Fruit fly (Drosophila melanogaster): ENCODE measurements around the gene ey.

ey gene

DNA sequence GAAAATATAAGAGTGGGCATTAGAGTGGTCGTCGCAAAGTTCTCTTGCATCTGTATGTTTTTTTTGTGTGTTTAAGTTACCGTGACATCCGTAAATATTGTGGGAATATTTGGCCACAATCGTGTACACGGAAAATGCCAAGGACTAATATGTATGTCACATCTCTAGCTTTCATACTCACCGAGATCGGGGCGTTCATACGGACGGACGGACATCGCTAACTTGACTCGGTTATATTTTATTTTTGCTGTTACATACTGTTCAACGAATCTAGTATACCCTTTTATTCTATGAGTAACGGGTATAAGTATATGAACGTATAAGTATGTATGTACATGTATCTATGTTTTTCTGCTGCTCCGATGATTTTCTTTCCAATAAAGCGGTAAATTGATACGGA lies 12.2 kb downstream of the ey start (continued):
- no peak for TF ChIP-seq Spps (tag; optimal IDR thresholded peaks at IDR 0.05)
- TF ChIP-seq ato (GFP tag; IDR thresholded peaks at IDR 0.05; ENCODE audit: partially characterized antibody): no peak
- no peak for TF ChIP-seq Nf-YC (tag; optimal IDR thresholded peaks at IDR 0.05)
- no peak for TF ChIP-seq CG31441 (GFP tag; IDR thresholded peaks at IDR 0.05)
- TF ChIP-seq Usf (GFP tag; optimal IDR thresholded peaks at IDR 0.05): peak; percentile 8
- TF ChIP-seq toy (GFP tag; IDR thresholded peaks at IDR 0.05): peak; percentile 38; the same call in 1 of the 2 replicates
- TF ChIP-seq D19A (tag; optimal IDR thresholded peaks at IDR 0.05): peak; percentile 49
- TF ChIP-seq lola (GFP tag; optimal IDR thresholded peaks at IDR 0.05): peak in 1 of 3 experiments; percentile 32
- TF ChIP-seq otp (GFP tag; IDR thresholded peaks at IDR 0.05): no peak
- peak; percentile 52 for TF ChIP-seq CG18262 (tag; optimal IDR thresholded peaks at IDR 0.05)
- peak; percentile 48 for TF ChIP-seq dmrt11E (tag; optimal IDR thresholded peaks at IDR 0.05)
- peak; percentile 39; the same call in 1 of the 2 replicates for TF ChIP-seq CG10959 (GFP tag; IDR thresholded peaks at IDR 0.05)
- TF ChIP-seq CG12219 (GFP tag; optimal IDR thresholded peaks at IDR 0.05): peak; percentile 1
- peak in 1 of 2 experiments; percentile 48 for TF ChIP-seq bsh (GFP tag; optimal IDR thresholded peaks at IDR 0.05)
- no peak for TF ChIP-seq CG13624 (GFP tag; optimal IDR thresholded peaks at IDR 0.05)
- TF ChIP-seq Ptx1 (GFP tag; IDR thresholded peaks at IDR 0.05): no peak
- peak; percentile 8 for TF ChIP-seq phol (tag; optimal IDR thresholded peaks at IDR 0.05)
- TF ChIP-seq insv (GFP tag; optimal IDR thresholded peaks at IDR 0.05): no peak
- TF ChIP-seq chif (GFP tag; optimal IDR thresholded peaks at IDR 0.05): peak in 1 of 2 experiments; percentile 25
- TF ChIP-seq CG7745 (tag; optimal IDR thresholded peaks at IDR 0.05): no peak
- TF ChIP-seq CG17328 (GFP tag; IDR thresholded peaks at IDR 0.05): no peak; the same call in 1 of the 2 replicates
- peak; percentile 18 for TF ChIP-seq CG15696 (tag; optimal IDR thresholded peaks at IDR 0.05)
- peak; percentile 12 for TF ChIP-seq CG33557 (GFP tag; optimal IDR thresholded peaks at IDR 0.05)
- TF ChIP-seq prd (optimal IDR thresholded peaks at IDR 0.05): no peak
- TF ChIP-seq prd (GFP tag; IDR thresholded peaks at IDR 0.05): 0 out of 3 replicates have a peak, but pooled peaks have one; percentile 50
- TF ChIP-seq zfh1 (GFP tag; IDR thresholded peaks at IDR 0.05): peak; percentile 62; the same call in 2 of the 3 replicates
- TF ChIP-seq CG8290 (GFP tag; optimal IDR thresholded peaks at IDR 0.05): peak; percentile 7
- no peak for TF ChIP-seq CG8290 (tag; optimal IDR thresholded peaks at IDR 0.05)
- TF ChIP-seq row (GFP tag; IDR thresholded peaks at IDR 0.05): peak; percentile 58
- TF ChIP-seq kay (GFP tag; optimal IDR thresholded peaks at IDR 0.05): no peak
- no peak for TF ChIP-seq oc (tag; optimal IDR thresholded peaks at IDR 0.05)
- TF ChIP-seq nerfin-2 (GFP tag; IDR thresholded peaks at IDR 0.05; ENCODE audit: partially characterized antibody): no peak
- TF ChIP-seq salm (tag; optimal IDR thresholded peaks at IDR 0.05): no peak
- TF ChIP-seq CG17829 (tag; optimal IDR thresholded peaks at IDR 0.05): peak; percentile 22
- peak; percentile 38; the same call in 1 of the 3 replicates for TF ChIP-seq CG17361 (GFP tag; IDR thresholded peaks at IDR 0.05)
- no peak for TF ChIP-seq sc (optimal IDR thresholded peaks at IDR 0.05)
- peak; percentile 5 for TF ChIP-seq sc (GFP tag; optimal IDR thresholded peaks at IDR 0.05)
- TF ChIP-seq nmo (GFP tag; optimal IDR thresholded peaks at IDR 0.05): peak; percentile 29
- peak; percentile 54 for TF ChIP-seq Xrp1 (GFP tag; IDR thresholded peaks at IDR 0.05)
- TF ChIP-seq Lhr (GFP tag; optimal IDR thresholded peaks at IDR 0.05): no peak
- TF ChIP-seq CG13296 (GFP tag; optimal IDR thresholded peaks at IDR 0.05): no peak
- TF ChIP-seq Fer3 (tag; optimal IDR thresholded peaks at IDR 0.05): no peak

- TF ChIP-seq sens (GFP tag) (peak; percentile 56), Med (GFP tag) (peak; percentile 30), CG7745 (tag; optimal IDR thresholded peaks at IDR 0.05) (no peak), sqz (GFP tag; optimal IDR thresholded peaks at IDR 0.05) (peak; percentile 8), CG2120 (GFP tag; optimal IDR thresholded peaks at IDR 0.05) (no peak), Bdp1 (GFP tag; optimal IDR thresholded peaks at IDR 0.05) (no peak), Aef1 (GFP tag; IDR thresholded peaks at IDR 0.05) (no peak), Deaf1 (tag; optimal IDR thresholded peaks at IDR 0.05) (peak; percentile 78), CG8290 (GFP tag; optimal IDR thresholded peaks at IDR 0.05) (no peak), CG8290 (tag; optimal IDR thresholded peaks at IDR 0.05) (no peak), pros (GFP tag; optimal IDR thresholded peaks at IDR 0.05) (peak; percentile 58), otp (GFP tag; IDR thresholded peaks at IDR 0.05) (no peak), org-1 (GFP tag; optimal IDR thresholded peaks at IDR 0.05) (no peak), insv (GFP tag; optimal IDR thresholded peaks at IDR 0.05) (no peak), Nf-YC (tag; optimal IDR thresholded peaks at IDR 0.05) (peak; percentile 29), Dbx (GFP tag; IDR thresholded peaks at IDR 0.05) (no peak), CG17829 (tag; optimal IDR thresholded peaks at IDR 0.05) (no peak)
These were observed 15.4 kb downstream of the ey start for dm6 chr4:712897-713296.
